Worm (Caenorhabditis elegans): Measurements from ENCODE around the gene exc-9.

Gene exc-9

DNA sequence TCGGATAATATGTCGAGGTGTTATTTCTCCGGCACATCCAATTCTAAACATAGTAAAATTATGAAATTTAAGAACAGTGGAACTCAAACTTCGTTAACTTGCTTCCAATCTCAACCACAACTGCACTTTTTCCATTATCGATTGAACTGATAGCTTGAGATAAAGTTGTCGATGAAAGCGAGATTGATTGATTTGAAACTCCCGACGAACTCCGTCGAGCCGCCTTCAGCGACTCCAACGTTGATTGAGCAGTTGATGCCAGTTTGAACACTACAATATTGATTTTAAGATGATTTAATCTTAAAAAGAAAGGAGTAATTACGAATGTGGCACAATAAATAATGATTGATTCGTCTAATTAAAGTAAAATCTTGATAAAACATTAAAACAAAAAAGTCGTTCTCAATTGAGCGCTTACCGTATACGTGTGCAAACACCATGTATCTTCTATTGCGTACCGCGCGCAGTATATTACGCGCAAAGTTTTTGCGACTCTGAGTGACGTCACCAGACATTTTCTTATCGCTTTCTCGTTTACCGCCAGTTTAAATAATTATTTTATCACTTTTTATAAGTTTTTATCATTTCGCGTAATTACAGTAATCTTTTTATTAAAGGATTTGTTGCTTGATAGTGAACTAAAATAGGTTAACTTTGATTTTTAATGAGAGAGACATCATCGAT lies 38.5 kb downstream of the exc-9 start, which contains the start of gene arp-11:
Gene arp-11, minus strand, starts transcription at position 51 of the 684 bp plus-strand sequence.
- TF ChIP-seq flt-1 (GFP tag; IDR thresholded peaks at IDR 0.05): no peak
- no peak for TF ChIP-seq tra-4 (tag; optimal IDR thresholded peaks at IDR 0.05)
- no peak for TF ChIP-seq aly-1 (tag; optimal IDR thresholded peaks at IDR 0.05)
- TF ChIP-seq ceh-36 (tag; optimal IDR thresholded peaks at IDR 0.05): no peak
- peak; percentile 24 for TF ChIP-seq F13C5.2 (tag; optimal IDR thresholded peaks at IDR 0.05)

ce11 chrIV:7898489-7898888 lies 42.3 kb downstream of the exc-9 start:
- TF ChIP-seq F13C5.2 (tag; optimal IDR thresholded peaks at IDR 0.05): no peak
- no peak for TF ChIP-seq B0310.2 (tag; optimal IDR thresholded peaks at IDR 0.05)
- TF ChIP-seq hnd-1 (tag; optimal IDR thresholded peaks at IDR 0.05): no peak
- no peak for TF ChIP-seq ceh-13 (GFP tag; optimal IDR thresholded peaks at IDR 0.05)
- TF ChIP-seq pes-1 (GFP tag; IDR thresholded peaks at IDR 0.05): no peak
- no peak for TF ChIP-seq ceh-36 (tag; optimal IDR thresholded peaks at IDR 0.05)
- no peak for TF ChIP-seq tbx-37 (GFP tag; conservative IDR thresholded peaks at IDR 0.05)
- no peak for TF ChIP-seq hmg-4 (GFP tag; optimal IDR thresholded peaks at IDR 0.05)
- TF ChIP-seq ets-7 (tag; optimal IDR thresholded peaks at IDR 0.05): no peak
- no peak for TF ChIP-seq ama-1 (optimal IDR thresholded peaks at IDR 0.05)
- no peak for TF ChIP-seq tbx-11 (GFP tag; IDR thresholded peaks at IDR 0.05)

DNA sequence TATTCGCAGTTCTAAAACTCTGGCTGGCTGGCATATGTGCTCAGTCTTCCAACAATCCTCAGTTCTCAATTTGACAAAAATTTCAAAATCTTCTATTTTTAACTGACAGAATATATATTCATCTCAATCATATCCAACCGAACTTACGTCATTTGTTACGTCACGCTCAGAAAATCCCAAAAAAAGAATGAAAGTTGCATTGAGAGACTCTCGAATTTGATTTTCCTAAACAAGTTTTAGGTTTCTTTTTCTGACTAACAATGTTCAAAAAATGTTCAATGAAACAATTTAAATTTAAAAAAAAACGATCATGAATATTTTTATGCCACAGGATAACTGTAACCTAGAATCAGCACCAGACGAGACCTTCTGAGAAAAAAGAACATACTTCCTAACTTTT lies 42.9 kb downstream of the exc-9 start:
- no peak for TF ChIP-seq sea-1 (GFP tag; conservative IDR thresholded peaks at IDR 0.05)
- no peak for TF ChIP-seq ceh-36 (tag; optimal IDR thresholded peaks at IDR 0.05)
- no peak for TF ChIP-seq B0310.2 (tag; optimal IDR thresholded peaks at IDR 0.05)
- no peak for TF ChIP-seq flt-1 (GFP tag; IDR thresholded peaks at IDR 0.05)
- TF ChIP-seq hnd-1 (tag; optimal IDR thresholded peaks at IDR 0.05): no peak
- no peak for TF ChIP-seq hmbx-1 (tag; optimal IDR thresholded peaks at IDR 0.05)
- no peak for TF ChIP-seq scrt-1 (GFP tag; IDR thresholded peaks at IDR 0.05)
- no peak for TF ChIP-seq tbx-37 (GFP tag; conservative IDR thresholded peaks at IDR 0.05)
- no peak for TF ChIP-seq ets-7 (tag; optimal IDR thresholded peaks at IDR 0.05)

ce11 chrIV:7897443-7897842 lies 43.4 kb downstream of the exc-9 start, which contains the start of gene ilys-4:
Gene ilys-4, minus strand, starts transcription at chrIV:7897543.
- no peak for TF ChIP-seq tbx-37 (GFP tag; conservative IDR thresholded peaks at IDR 0.05)
- TF ChIP-seq ceh-13 (GFP tag; optimal IDR thresholded peaks at IDR 0.05): no peak
- TF ChIP-seq flt-1 (GFP tag; IDR thresholded peaks at IDR 0.05): no peak
- TF ChIP-seq ama-1 (optimal IDR thresholded peaks at IDR 0.05): no peak

Measured in whole organism, early embryonic.